Worm (Caenorhabditis elegans) whole organism, L4 larva: Measurements from ENCODE around the gene inpp-5K.
A peak's percentile ranks its signal among the peaks of the same experiment; 100 is the strongest.

ENCODE experiments used
- D1046.2 ChIP-seq: fragments of 200-800 bp; sonication (Bioruptor generic); IDR thresholded peaks from 2 replicates; pipeline ENCODE4 v1.3.6; 2022; ENCODE audit warnings: missing genetic modification characterization, missing compliant biosample characterization
- F10B5.3 ChIP-seq: sonication (generic microtip); optimal IDR thresholded peaks from 2 replicates; lab custom pipeline; 2016; ENCODE audit warnings: mild to moderate bottlenecking, missing genetic modification characterization, missing compliant biosample characterization
- F26F4.8 ChIP-seq: fragments of 200-800 bp; sonication (Bioruptor generic); conservative IDR thresholded peaks from 2 replicates; pipeline ENCODE4 v1.3.6; 2022; ENCODE audit warnings: missing genetic modification characterization, missing compliant biosample characterization
- F37D6.2 ChIP-seq: sonication (generic microtip); optimal IDR thresholded peaks from 2 replicates; lab custom pipeline; 2016; ENCODE audit warnings: mild to moderate bottlenecking, missing genetic modification characterization, missing compliant biosample characterization
- R02D3.7 ChIP-seq: fragments of 150-350 bp; sonication (generic microtip); optimal IDR thresholded peaks from 3 replicates; lab custom pipeline; 2014; ENCODE audit warnings: missing biosample characterization, missing genetic modification characterization
- T26A8.4 ChIP-seq: fragments of 200-800 bp; sonication (Bioruptor generic); IDR thresholded peaks from 2 replicates; pipeline ENCODE4 v1.3.6; 2022; ENCODE audit warnings: missing genetic modification characterization, missing compliant biosample characterization
- Y105C5A.15 ChIP-seq: fragments of 200-800 bp; sonication (Bioruptor generic); IDR thresholded peaks from 2 replicates; pipeline ENCODE4 v1.3.6; 2022; ENCODE audit warnings: missing genetic modification characterization, missing compliant biosample characterization
- Y48G9A.11 ChIP-seq: fragments of 200-800 bp; sonication (Bioruptor generic); IDR thresholded peaks from 2 replicates; pipeline ENCODE4 v1.3.6; 2022; ENCODE audit warnings: missing genetic modification reagents, missing genetic modification characterization, missing compliant biosample characterization
- Y5F2A.4 ChIP-seq: fragments of 200-800 bp; sonication (Bioruptor generic); optimal IDR thresholded peaks from 2 replicates; lab custom pipeline; 2018; ENCODE audit warnings: mild to moderate bottlenecking, missing genetic modification characterization, missing compliant biosample characterization
- Y75B8A.6 ChIP-seq: fragments of 200-800 bp; sonication (Bioruptor generic); IDR thresholded peaks from 2 replicates; pipeline ENCODE4 v1.3.6; 2022; ENCODE audit warnings: missing genetic modification reagents, missing genetic modification characterization, missing compliant biosample characterization
- aha-1 ChIP-seq: fragments of 150-350 bp; peaks from one replicate; lab custom pipeline; 2014; ENCODE audit warnings: missing biosample characterization, missing genetic modification characterization
- aly-2 ChIP-seq: sonication (generic microtip); optimal IDR thresholded peaks from 2 replicates; lab custom pipeline; 2018; ENCODE audit warnings: missing biosample characterization, missing genetic modification characterization
- ama-1 ChIP-seq: fragments of 150-350 bp; optimal IDR thresholded peaks from 2 replicates; lab custom pipeline; 2014; ENCODE audit warnings: inconsistent platforms, mixed read lengths
- ceh-28 ChIP-seq: fragments of 150-350 bp; optimal IDR thresholded peaks from 2 replicates; lab custom pipeline; 2014; ENCODE audit warnings: missing biosample characterization, missing genetic modification reagents, missing genetic modification characterization
- ceh-32 ChIP-seq: sonication (generic microtip); optimal IDR thresholded peaks from 2 replicates; lab custom pipeline; 2016; ENCODE audit warnings: mild to moderate bottlenecking, missing genetic modification characterization, missing compliant biosample characterization; ENCODE audit not compliant: poor library complexity
- ceh-82 ChIP-seq: sonication (generic microtip); optimal IDR thresholded peaks from 2 replicates; lab custom pipeline; 2017; ENCODE audit warnings: missing biosample characterization, missing genetic modification characterization
- cey-2 ChIP-seq: sonication (generic microtip); optimal IDR thresholded peaks from 3 replicates; lab custom pipeline; 2017; ENCODE audit warnings: missing genetic modification characterization, mild to moderate bottlenecking, missing compliant biosample characterization, antibody characterized with exemption, borderline replicate concordance; ENCODE audit not compliant: insufficient read depth
- daf-12 ChIP-seq: fragments of 150-350 bp; optimal IDR thresholded peaks from 2 replicates; lab custom pipeline; 2014; ENCODE audit warnings: missing biosample characterization, missing genetic modification reagents, missing genetic modification characterization
- daf-19 ChIP-seq: fragments of 200-800 bp; sonication (Bioruptor generic); conservative IDR thresholded peaks from 2 replicates; pipeline ENCODE4 v1.3.6; 2022; ENCODE audit warnings: missing genetic modification characterization, missing compliant biosample characterization
- daf-8 ChIP-seq: fragments of 200-800 bp; sonication (Bioruptor generic); IDR thresholded peaks from 2 replicates; pipeline ENCODE4 v1.3.6; 2022; ENCODE audit warnings: missing genetic modification characterization, missing compliant biosample characterization
- dmd-9 ChIP-seq: fragments of 200-800 bp; sonication (Bioruptor generic); IDR thresholded peaks from 2 replicates; pipeline ENCODE4 v1.3.6; 2022; ENCODE audit warnings: missing genetic modification reagents, missing genetic modification characterization, missing compliant biosample characterization
- dve-1 ChIP-seq: sonication (generic microtip); optimal IDR thresholded peaks from 2 replicates; lab custom pipeline; 2017; ENCODE audit warnings: antibody characterized with exemption, mild to moderate bottlenecking, missing genetic modification characterization, missing compliant biosample characterization; ENCODE audit not compliant: insufficient read depth
- egl-43 ChIP-seq: fragments of 200-800 bp; sonication (Bioruptor generic); IDR thresholded peaks from 2 replicates; pipeline ENCODE4 v1.3.6; 2022; ENCODE audit warnings: missing genetic modification reagents, missing genetic modification characterization, missing compliant biosample characterization
- hlh-11 ChIP-seq: fragments of 200-800 bp; sonication (Bioruptor generic); optimal IDR thresholded peaks from 2 replicates; lab custom pipeline; 2018; ENCODE audit warnings: mild to moderate bottlenecking, missing genetic modification characterization, missing compliant biosample characterization
- hmg-1.1 ChIP-seq: fragments of 200-800 bp; sonication (Bioruptor generic); IDR thresholded peaks from 2 replicates; pipeline ENCODE4 v1.3.6; 2022; ENCODE audit warnings: missing genetic modification reagents, missing genetic modification characterization, missing compliant biosample characterization
- lim-7 ChIP-seq: fragments of 200-800 bp; sonication (Bioruptor generic); IDR thresholded peaks from 2 replicates; pipeline ENCODE4 v1.3.6; 2022; ENCODE audit warnings: missing genetic modification characterization, missing compliant biosample characterization
- lin-38 ChIP-seq: fragments of 200-800 bp; sonication (Bioruptor generic); IDR thresholded peaks from 2 replicates; pipeline ENCODE4 v1.3.6; 2022; ENCODE audit warnings: missing genetic modification reagents, missing genetic modification characterization, missing compliant biosample characterization
- madf-9 ChIP-seq: fragments of 200-800 bp; sonication (Bioruptor generic); conservative IDR thresholded peaks from 2 replicates; pipeline ENCODE4 v1.3.6; 2022; ENCODE audit warnings: missing genetic modification reagents, missing genetic modification characterization, missing compliant biosample characterization
- nhr-102 ChIP-seq: sonication (generic microtip); optimal IDR thresholded peaks from 2 replicates; lab custom pipeline; 2016; ENCODE audit warnings: mild to moderate bottlenecking, missing genetic modification characterization, moderate library complexity, missing compliant biosample characterization
- nhr-237 ChIP-seq: sonication (generic microtip); optimal IDR thresholded peaks from 2 replicates; lab custom pipeline; 2017; ENCODE audit warnings: missing biosample characterization, missing genetic modification characterization
- nhr-25 ChIP-seq: sonication (generic microtip); optimal IDR thresholded peaks from 2 replicates; lab custom pipeline; 2017; ENCODE audit warnings: missing genetic modification characterization, mild to moderate bottlenecking, missing compliant biosample characterization, antibody characterized with exemption, moderate library complexity, borderline replicate concordance; ENCODE audit not compliant: insufficient read depth
- nhr-28 ChIP-seq: fragments of 150-350 bp; optimal IDR thresholded peaks from 2 replicates; lab custom pipeline; 2014; ENCODE audit warnings: missing biosample characterization, missing genetic modification characterization
- nhr-41 ChIP-seq: fragments of 200-800 bp; sonication (Bioruptor generic); IDR thresholded peaks from 2 replicates; pipeline ENCODE4 v1.3.6; 2022; ENCODE audit warnings: missing genetic modification reagents, missing genetic modification characterization, missing compliant biosample characterization
- nhr-6 ChIP-seq: fragments of 150-350 bp; optimal IDR thresholded peaks from 2 replicates; lab custom pipeline; 2014; ENCODE audit warnings: missing biosample characterization, missing genetic modification characterization
- nhr-77 ChIP-seq: fragments of 150-350 bp; optimal IDR thresholded peaks from 2 replicates; lab custom pipeline; 2014; ENCODE audit warnings: missing biosample characterization, missing genetic modification characterization
- pha-4 ChIP-seq, 2 experiments: fragments of 150-350 bp in 1 of 2; fragments of 200-800 bp in 1 of 2; sonication (Bioruptor generic) in 1 of 2; IDR thresholded peaks in 1 of 2; optimal IDR thresholded peaks in 1 of 2; 2 replicates each; pipeline versions ENCODE4 v1.3.6 to Lab custom; 2014 to 2022; ENCODE audit warnings: missing genetic modification characterization in 2 of 2, missing genetic modification reagents in 2 of 2, missing biosample characterization in 1 of 2, missing compliant biosample characterization in 1 of 2
- pqm-1 ChIP-seq: sonication (generic microtip); optimal IDR thresholded peaks from 2 replicates; lab custom pipeline; 2017; ENCODE audit warnings: missing biosample characterization, missing genetic modification characterization
- rbr-2 ChIP-seq: sonication (generic microtip); optimal IDR thresholded peaks from 2 replicates; lab custom pipeline; 2016; ENCODE audit warnings: missing genotype, missing genetic modification characterization, missing compliant biosample characterization
- sdz-12 ChIP-seq: fragments of 200-800 bp; sonication (Bioruptor generic); optimal IDR thresholded peaks from 2 replicates; lab custom pipeline; 2018; ENCODE audit warnings: mild to moderate bottlenecking, missing genetic modification characterization, missing compliant biosample characterization
- snpc-1.2 ChIP-seq: fragments of 200-800 bp; sonication (Bioruptor generic); IDR thresholded peaks from 2 replicates; pipeline ENCODE4 v1.3.6; 2022; ENCODE audit warnings: missing genetic modification reagents, missing genetic modification characterization, missing compliant biosample characterization
- spr-1 ChIP-seq: sonication (generic microtip); optimal IDR thresholded peaks from 2 replicates; lab custom pipeline; 2016; ENCODE audit warnings: mild to moderate bottlenecking, missing genetic modification characterization, missing compliant biosample characterization
- tag-97 ChIP-seq: fragments of 200-800 bp; sonication (Bioruptor generic); IDR thresholded peaks from 2 replicates; pipeline ENCODE4 v1.3.6; 2022; ENCODE audit warnings: missing genetic modification characterization, missing compliant biosample characterization
- tra-1 ChIP-seq: fragments of 200-800 bp; sonication (Bioruptor generic); IDR thresholded peaks from 2 replicates; pipeline ENCODE4 v1.3.6; 2022; ENCODE audit warnings: missing genetic modification reagents, missing genetic modification characterization, missing compliant biosample characterization
- unc-130 ChIP-seq: sonication (generic microtip); optimal IDR thresholded peaks from 2 replicates; lab custom pipeline; 2016; ENCODE audit warnings: missing genetic modification reagents, missing genetic modification characterization, missing compliant biosample characterization
- unc-39 ChIP-seq: sonication (generic microtip); optimal IDR thresholded peaks from 2 replicates; lab custom pipeline; 2017; ENCODE audit warnings: missing biosample characterization, missing genetic modification characterization
- unc-62 ChIP-seq, 3 experiments: fragments of 150-350 bp in 1 of 3; sonication (generic microtip); optimal IDR thresholded peaks in 2 of 3; peaks in 1 of 3; 1 replicate in 1 of 3; 2 replicates in 2 of 3; lab custom pipeline; 2014 to 2017; ENCODE audit warnings: missing biosample characterization in 3 of 3, missing genetic modification characterization in 3 of 3, missing genetic modification reagents in 3 of 3, missing genotype in 1 of 3
- vab-7 ChIP-seq: fragments of 200-800 bp; sonication (Bioruptor generic); IDR thresholded peaks from 2 replicates; pipeline ENCODE4 v1.3.6; 2022; ENCODE audit warnings: missing genetic modification reagents, missing genetic modification characterization, missing compliant biosample characterization
- zag-1 ChIP-seq: fragments of 150-350 bp; optimal IDR thresholded peaks from 2 replicates; lab custom pipeline; 2014; ENCODE audit warnings: missing biosample characterization, missing genetic modification characterization
- zip-2 ChIP-seq: fragments of 150-350 bp; optimal IDR thresholded peaks from 2 replicates; lab custom pipeline; 2014; ENCODE audit warnings: missing biosample characterization, missing genetic modification characterization
- ztf-11 ChIP-seq: fragments of 150-350 bp; optimal IDR thresholded peaks from 2 replicates; lab custom pipeline; 2014; ENCODE audit warnings: missing biosample characterization, missing genetic modification characterization

inpp-5K gene

ce11 chrIII:8158140-8158786 lies 2.9 kb downstream of the inpp-5K start, which contains the start of gene atg-13 (continued):
- TF ChIP-seq nhr-41 (GFP tag; lab: Robert Waterston, UW) = no peak
- TF ChIP-seq nhr-25 (tag; lab: Kevin White, UChicago) = no peak
- TF ChIP-seq cey-2 (tag; lab: Kevin White, UChicago) = no peak
- TF ChIP-seq tag-97 (GFP tag; lab: Robert Waterston, UW) = no peak
- TF ChIP-seq ceh-28 (tag; lab: Kevin White, UChicago) = no peak
- no peak for TF ChIP-seq tra-1 (GFP tag; lab: Robert Waterston, UW)
- TF ChIP-seq F10B5.3 = no peak
- 0 out of 2 replicates have a peak, but pooled peaks have one; percentile 28 for TF ChIP-seq hmg-1.1 (GFP tag; lab: Robert Waterston, UW)
- peak; percentile 18 for TF ChIP-seq aha-1 (tag; lab: Kevin White, UChicago)
- no peak for TF ChIP-seq ztf-11
- no peak for TF ChIP-seq unc-62 (GFP tag; optimal IDR thresholded peaks at IDR 0.05 in 1 of 2; lab: Kevin White, UChicago)
- no peak for TF ChIP-seq unc-62 (tag; optimal IDR thresholded peaks at IDR 0.05; lab: Kevin White, UChicago)
- TF ChIP-seq sdz-12 (GFP tag; lab: Kevin White, UChicago) = no peak
- TF ChIP-seq zip-2 = no peak
- TF ChIP-seq Y105C5A.15 (GFP tag; lab: Robert Waterston, UW) = no peak
- no peak for TF ChIP-seq T26A8.4 (GFP tag; lab: Robert Waterston, UW)
- no peak for TF ChIP-seq snpc-1.2 (GFP tag; lab: Robert Waterston, UW)
- TF ChIP-seq daf-19 (GFP tag; lab: Robert Waterston, UW) = no peak
- no peak for TF ChIP-seq ceh-32 (tag; lab: Kevin White, UChicago)
- no peak for TF ChIP-seq R02D3.7
- TF ChIP-seq nhr-77 (tag; lab: Kevin White, UChicago) = no peak
- no peak for TF ChIP-seq lim-7 (GFP tag; lab: Robert Waterston, UW)
- TF ChIP-seq pqm-1 (tag; lab: Kevin White, UChicago) = no peak
- TF ChIP-seq nhr-237 = no peak
- no peak for TF ChIP-seq egl-43 (GFP tag; lab: Robert Waterston, UW)
- no peak for TF ChIP-seq pha-4 (GFP tag; IDR thresholded peaks at IDR 0.05; lab: Robert Waterston, UW)
- no peak for TF ChIP-seq pha-4 (tag; optimal IDR thresholded peaks at IDR 0.05; lab: Kevin White, UChicago)
- no peak for TF ChIP-seq daf-8 (GFP tag; lab: Robert Waterston, UW)
- TF ChIP-seq nhr-6 = no peak
- TF ChIP-seq ceh-82 (tag; lab: Kevin White, UChicago) = no peak
- TF ChIP-seq dve-1 (tag; lab: Kevin White, UChicago) = no peak
- TF ChIP-seq unc-130 (GFP tag; lab: Kevin White, UChicago) = no peak
- TF ChIP-seq madf-9 (GFP tag; lab: Robert Waterston, UW) = 0 out of 2 replicates have a peak, but pooled peaks have one; percentile 32
- TF ChIP-seq unc-39 (tag; lab: Kevin White, UChicago) = no peak
- TF ChIP-seq hlh-11 (tag; lab: Kevin White, UChicago) = peak; percentile 39
- TF ChIP-seq Y5F2A.4 (GFP tag; lab: Kevin White, UChicago) = no peak
- TF ChIP-seq lin-38 (GFP tag; lab: Robert Waterston, UW) = no peak
- no peak for TF ChIP-seq rbr-2
- TF ChIP-seq zag-1 (tag; lab: Kevin White, UChicago) = no peak
- TF ChIP-seq Y75B8A.6 (GFP tag; lab: Robert Waterston, UW) = no peak
- no peak for TF ChIP-seq nhr-28 (tag; lab: Kevin White, UChicago)
- TF ChIP-seq F26F4.8 (GFP tag; lab: Robert Waterston, UW) = no peak
- TF ChIP-seq D1046.2 (GFP tag; lab: Robert Waterston, UW) = no peak
- TF ChIP-seq daf-12 (tag; lab: Kevin White, UChicago) = no peak
- no peak for TF ChIP-seq F37D6.2 (tag; lab: Kevin White, UChicago)
- TF ChIP-seq spr-1 = no peak
- no peak for TF ChIP-seq aly-2 (tag; lab: Kevin White, UChicago)
- TF ChIP-seq nhr-102 = no peak
- no peak for TF ChIP-seq vab-7 (GFP tag; lab: Robert Waterston, UW)
- no peak for TF ChIP-seq dmd-9 (GFP tag; lab: Robert Waterston, UW)
- TF ChIP-seq ama-1 = peak; percentile 20
- TF ChIP-seq Y48G9A.11 (GFP tag; lab: Robert Waterston, UW) = no peak
